Worm (Caenorhabditis elegans) whole organism, L3 larva: ENCODE results near the gene col-19.

Source experiments
- ZK546.5 ChIP-seq: sonication (generic microtip); optimal IDR thresholded peaks from 2 replicates; lab custom pipeline; 2017; ENCODE audit warnings: missing biosample characterization, missing genetic modification characterization
- aly-2 ChIP-seq: fragments of 150-350 bp; optimal IDR thresholded peaks from 2 replicates; lab custom pipeline; 2014; ENCODE audit warnings: missing biosample characterization, missing genetic modification characterization
- ama-1 ChIP-seq: fragments of 150-350 bp; optimal IDR thresholded peaks from 2 replicates; lab custom pipeline; 2018
- ceh-82 ChIP-seq: fragments of 150-350 bp; optimal IDR thresholded peaks from 2 replicates; lab custom pipeline; 2014; ENCODE audit warnings: missing biosample characterization, missing genetic modification characterization
- ceh-9 ChIP-seq: sonication (generic microtip); optimal IDR thresholded peaks from 2 replicates; lab custom pipeline; 2018; ENCODE audit warnings: missing biosample characterization, missing genetic modification characterization
- daf-12 ChIP-seq: fragments of 150-350 bp; optimal IDR thresholded peaks from 2 replicates; lab custom pipeline; 2014; ENCODE audit warnings: missing biosample characterization, missing genetic modification reagents, missing genetic modification characterization
- elt-1 ChIP-seq: fragments of 150-350 bp; optimal IDR thresholded peaks from 2 replicates; lab custom pipeline; 2014; ENCODE audit warnings: missing biosample characterization, missing genetic modification characterization
- elt-2 ChIP-seq: sonication (generic microtip); optimal IDR thresholded peaks from 2 replicates; lab custom pipeline; 2016; ENCODE audit warnings: missing genetic modification reagents, mild to moderate bottlenecking, missing genetic modification characterization, missing compliant biosample characterization
- eor-1 ChIP-seq, 2 experiments: fragments of 150-350 bp; optimal IDR thresholded peaks; 2 replicates each; lab custom pipeline; 2014 to 2018; ENCODE audit warnings: missing biosample characterization in 2 of 2, missing genetic modification characterization in 2 of 2
- fkh-2 ChIP-seq: fragments of 150-350 bp; optimal IDR thresholded peaks from 2 replicates; lab custom pipeline; 2014; ENCODE audit warnings: missing biosample characterization, missing genetic modification reagents, missing genetic modification characterization
- jun-1 ChIP-seq: fragments of 150-350 bp; optimal IDR thresholded peaks from 2 replicates; lab custom pipeline; 2014; ENCODE audit warnings: missing biosample characterization, missing genetic modification reagents, missing genetic modification characterization
- lsy-12 ChIP-seq: sonication (generic microtip); optimal IDR thresholded peaks from 2 replicates; lab custom pipeline; 2016; ENCODE audit warnings: mild to moderate bottlenecking, missing genetic modification characterization, missing compliant biosample characterization
- mml-1 ChIP-seq: fragments of 150-350 bp; sonication (generic microtip); optimal IDR thresholded peaks from 3 replicates; lab custom pipeline; 2014; ENCODE audit warnings: missing biosample characterization, missing genetic modification characterization
- nfya-1 ChIP-seq: sonication (generic microtip); optimal IDR thresholded peaks from 2 replicates; lab custom pipeline; 2017; ENCODE audit warnings: missing genetic modification characterization, mild to moderate bottlenecking, missing compliant biosample characterization, antibody characterized with exemption, moderate library complexity; ENCODE audit not compliant: insufficient read depth
- nhr-12 ChIP-seq: fragments of 150-350 bp; optimal IDR thresholded peaks from 2 replicates; lab custom pipeline; 2014; ENCODE audit warnings: missing biosample characterization, missing genetic modification characterization
- nhr-23 ChIP-seq: fragments of 150-350 bp; optimal IDR thresholded peaks from 2 replicates; lab custom pipeline; 2014; ENCODE audit warnings: missing biosample characterization, missing genetic modification reagents, missing genetic modification characterization
- nhr-237 ChIP-seq: fragments of 150-350 bp; optimal IDR thresholded peaks from 2 replicates; lab custom pipeline; 2014; ENCODE audit warnings: missing biosample characterization, missing genetic modification characterization
- nhr-25 ChIP-seq: sonication (generic microtip); optimal IDR thresholded peaks from 2 replicates; lab custom pipeline; 2017; ENCODE audit warnings: missing biosample characterization, missing genetic modification characterization
- nhr-28 ChIP-seq: fragments of 150-350 bp; optimal IDR thresholded peaks from 2 replicates; lab custom pipeline; 2014; ENCODE audit warnings: missing biosample characterization, missing genetic modification characterization
- nhr-67 ChIP-seq: fragments of 150-350 bp; optimal IDR thresholded peaks from 2 replicates; lab custom pipeline; 2014; ENCODE audit warnings: missing biosample characterization, missing genetic modification characterization
- nhr-77 ChIP-seq: fragments of 150-350 bp; optimal IDR thresholded peaks from 2 replicates; lab custom pipeline; 2014; ENCODE audit warnings: missing biosample characterization, missing genetic modification characterization
- pqm-1 ChIP-seq: fragments of 150-350 bp; optimal IDR thresholded peaks from 2 replicates; lab custom pipeline; 2017; ENCODE audit warnings: missing biosample characterization, missing genetic modification characterization, inconsistent platforms
- unc-39 ChIP-seq: sonication (generic microtip); optimal IDR thresholded peaks from 4 replicates; lab custom pipeline; 2017; ENCODE audit warnings: missing biosample characterization, missing genetic modification characterization
- unc-62 ChIP-seq: fragments of 150-350 bp; sonication (generic microtip); optimal IDR thresholded peaks from 4 replicates; lab custom pipeline; 2014; ENCODE audit warnings: missing biosample characterization, missing genetic modification reagents, missing genetic modification characterization
- zag-1 ChIP-seq: fragments of 150-350 bp; optimal IDR thresholded peaks from 2 replicates; lab custom pipeline; 2014; ENCODE audit warnings: missing biosample characterization, missing genetic modification characterization
- ztf-11 ChIP-seq: fragments of 150-350 bp; optimal IDR thresholded peaks from 2 replicates; lab custom pipeline; 2014; ENCODE audit warnings: missing biosample characterization, missing genetic modification characterization

col-19 gene

ce11 chrX:410073-410572 lies 11.4 kb upstream of the col-19 start (continued):
- TF ChIP-seq nhr-12 (tag; lab: Kevin White, UChicago) (peak; percentile 8), nhr-77 (tag; lab: Kevin White, UChicago) (peak; percentile 85), unc-62 (GFP tag; lab: Kevin White, UChicago) (no peak)

- TF ChIP-seq mml-1, result no peak
- TF ChIP-seq aly-2 (tag; lab: Kevin White, UChicago), result no peak
- no peak for TF ChIP-seq nhr-77 (tag; lab: Kevin White, UChicago)
- no peak for TF ChIP-seq nhr-23 (tag; lab: Kevin White, UChicago)
- no peak for TF ChIP-seq eor-1 (tag; optimal IDR thresholded peaks at IDR 0.05; lab: Kevin White, UChicago)
- no peak for TF ChIP-seq ztf-11 (tag; lab: Kevin White, UChicago)
Observed at ce11 chrX:421785-422657, 514 bp downstream of the col-19 start.

- TF ChIP-seq nhr-67 (tag; lab: Kevin White, UChicago) (no peak), elt-2 (tag; lab: Kevin White, UChicago) (peak; percentile 62), unc-39 (no peak), zag-1 (no peak), nhr-237 (tag; lab: Kevin White, UChicago) (no peak)
- TF ChIP-seq, all 47 proteins: peak for 1
Observed at ce11 chrX:423757-424156, 2.2 kb downstream of the col-19 start.

- TF ChIP-seq ZK546.5 (tag; lab: Kevin White, UChicago) (no peak), daf-12 (tag; lab: Kevin White, UChicago) (no peak), nhr-28 (tag; lab: Kevin White, UChicago) (no peak), zag-1 (no peak), eor-1 (tag; optimal IDR thresholded peaks at IDR 0.05; lab: Kevin White, UChicago) (no peak), ceh-82 (tag; lab: Kevin White, UChicago) (no peak), pqm-1 (tag; lab: Kevin White, UChicago) (no peak), lsy-12 (tag; lab: Kevin White, UChicago) (no peak), nfya-1 (tag; lab: Kevin White, UChicago) (no peak), mml-1 (no peak), ceh-9 (tag; lab: Kevin White, UChicago) (no peak), fkh-2 (no peak), ztf-11 (tag; lab: Kevin White, UChicago) (no peak), jun-1 (tag; lab: Kevin White, UChicago) (no peak)
- TF ChIP-seq, all 47 proteins: peak for 0
Observed at ce11 chrX:425535-425934, 4.0 kb downstream of the col-19 start, which contains the start of gene ZK1193.2. Gene ZK1193.2, minus strand, starts transcription at chrX:425635.

- TF ChIP-seq eor-1 (tag; optimal IDR thresholded peaks at IDR 0.05; lab: Kevin White, UChicago) (no peak), nfya-1 (tag; lab: Kevin White, UChicago) (peak; percentile 69)
Observed at ce11 chrX:431596-431995, 10.1 kb downstream of the col-19 start.

ce11 chrX:433029-433693 lies 11.7 kb downstream of the col-19 start:
- no peak for TF ChIP-seq ztf-11 (tag; lab: Kevin White, UChicago)
- peak; percentile 48 for TF ChIP-seq ama-1 (lab: Kevin White, UChicago)
- peak; percentile 77 for TF ChIP-seq nhr-25 (tag; lab: Kevin White, UChicago)
- TF ChIP-seq lsy-12 (tag; lab: Kevin White, UChicago), result no peak
- TF ChIP-seq nfya-1 (tag; lab: Kevin White, UChicago), result peak; percentile 48
- no peak for TF ChIP-seq aly-2 (tag; lab: Kevin White, UChicago)
- no peak for TF ChIP-seq unc-39
- no peak for TF ChIP-seq unc-62 (GFP tag; lab: Kevin White, UChicago)
- TF ChIP-seq nhr-23 (tag; lab: Kevin White, UChicago), result peak; percentile 55
- TF ChIP-seq elt-1 (tag; lab: Kevin White, UChicago), result peak; percentile 23
